Fruit fly (Drosophila melanogaster) whole organism, embryonic: ENCODE results near the gene mRpL30.

Source experiments
- ATbp ChIP-seq: fragments of 200-800 bp; sonication (Bioruptor generic); optimal IDR thresholded peaks from 2 replicates; lab custom pipeline; 2017; ENCODE audit warnings: missing biosample characterization, mild to moderate bottlenecking, missing genetic modification characterization, missing genetic modification reagents
- Bteb2 ChIP-seq: fragments of 200-800 bp; sonication (Bioruptor generic); optimal IDR thresholded peaks from 2 replicates; lab custom pipeline; 2016; ENCODE audit warnings: missing biosample characterization, missing genetic modification characterization
- CG1024 ChIP-seq: fragments of 200-800 bp; sonication (Bioruptor generic); IDR thresholded peaks from 2 replicates; pipeline ENCODE4 v1.3.6; 2022; ENCODE audit warnings: missing biosample characterization, missing genetic modification characterization
- CG11695 ChIP-seq: fragments of 200-800 bp; sonication (Bioruptor generic); IDR thresholded peaks from 3 replicates; pipeline ENCODE4 v1.3.6; 2022; ENCODE audit warnings: missing biosample characterization, missing genetic modification characterization
- CG12155 ChIP-seq: fragments of 200-800 bp; sonication (Bioruptor generic); optimal IDR thresholded peaks from 3 replicates; lab custom pipeline; 2016; ENCODE audit warnings: missing biosample characterization, missing genetic modification characterization
- CG1233 ChIP-seq: fragments of 200-800 bp; sonication (Bioruptor generic); optimal IDR thresholded peaks from 4 replicates; lab custom pipeline; 2018; ENCODE audit warnings: missing biosample characterization, mild to moderate bottlenecking, missing genetic modification characterization
- CG13287 ChIP-seq: fragments of 200-800 bp; sonication (Bioruptor generic); IDR thresholded peaks from 2 replicates; pipeline ENCODE4 v1.3.6; 2022; ENCODE audit warnings: missing biosample characterization, missing genetic modification characterization; ENCODE audit not compliant: partially characterized antibody
- CG15514 ChIP-seq: fragments of 200-800 bp; sonication (Bioruptor generic); optimal IDR thresholded peaks from 3 replicates; lab custom pipeline; 2017; ENCODE audit warnings: missing biosample characterization, missing genetic modification characterization, mild to moderate bottlenecking, moderate library complexity, missing genetic modification reagents
- CG17829 ChIP-seq: fragments of 200-800 bp; optimal IDR thresholded peaks from 2 replicates; lab custom pipeline; 2019; ENCODE audit warnings: missing biosample characterization, mild to moderate bottlenecking, missing genetic modification characterization, moderate library complexity
- CG2199 ChIP-seq: fragments of 200-800 bp; sonication (Bioruptor generic); IDR thresholded peaks from 3 replicates; pipeline ENCODE4 v1.3.6; 2022; ENCODE audit warnings: missing biosample characterization, missing genetic modification characterization
- CG2678 ChIP-seq: fragments of 200-800 bp; sonication (Bioruptor generic); optimal IDR thresholded peaks from 3 replicates; lab custom pipeline; 2019; ENCODE audit warnings: missing biosample characterization, mild to moderate bottlenecking, missing genetic modification characterization, moderate library complexity
- CG31441 ChIP-seq: fragments of 200-800 bp; sonication (Bioruptor generic); IDR thresholded peaks from 2 replicates; pipeline ENCODE4 v1.3.6; 2022; ENCODE audit warnings: missing biosample characterization, missing genetic modification characterization
- CG33213 ChIP-seq: fragments of 200-800 bp; sonication (Bioruptor generic); optimal IDR thresholded peaks from 3 replicates; lab custom pipeline; 2016; ENCODE audit warnings: missing biosample characterization, missing genetic modification characterization
- CG43689 ChIP-seq: fragments of 200-800 bp; sonication (Bioruptor generic); IDR thresholded peaks from 2 replicates; pipeline ENCODE4 v1.3.6; 2022; ENCODE audit warnings: missing biosample characterization, missing genetic modification characterization
- CG7271 ChIP-seq: fragments of 200-800 bp; sonication (Bioruptor generic); optimal IDR thresholded peaks from 2 replicates; lab custom pipeline; 2018; ENCODE audit warnings: missing biosample characterization, mild to moderate bottlenecking, missing genetic modification characterization, moderate library complexity
- CG7372 ChIP-seq: fragments of 200-800 bp; sonication (Bioruptor generic); IDR thresholded peaks from 2 replicates; pipeline ENCODE4 v1.3.6; 2022; ENCODE audit warnings: missing biosample characterization, missing genetic modification characterization
- CG7963 ChIP-seq: fragments of 200-800 bp; sonication (Bioruptor generic); IDR thresholded peaks from 3 replicates; pipeline ENCODE4 v1.3.6; 2022; ENCODE audit warnings: missing biosample characterization, missing genetic modification characterization; ENCODE audit not compliant: partially characterized antibody
- CG8478 ChIP-seq: fragments of >200 bp; optimal IDR thresholded peaks from 2 replicates; lab custom pipeline; 2018
- CG9797 ChIP-seq: fragments of 200-800 bp; sonication (Bioruptor generic); optimal IDR thresholded peaks from 3 replicates; lab custom pipeline; 2018; ENCODE audit warnings: missing biosample characterization, mild to moderate bottlenecking, missing genetic modification characterization
- CrebB ChIP-seq: fragments of 200-800 bp; sonication (Bioruptor generic); optimal IDR thresholded peaks from 3 replicates; lab custom pipeline; 2018; ENCODE audit warnings: missing biosample characterization, mild to moderate bottlenecking, missing genetic modification characterization
- D ChIP-seq, 2 experiments: fragments of 200-800 bp in 1 of 2; fragments of >200 bp in 1 of 2; sonication (Bioruptor generic) in 1 of 2; optimal IDR thresholded peaks; 2 replicates in 1 of 2; 3 replicates in 1 of 2; lab custom pipeline; 2017; ENCODE audit warnings: mild to moderate bottlenecking in 1 of 2, missing biosample characterization in 1 of 2, missing genetic modification characterization in 1 of 2, missing genetic modification reagents in 1 of 2
- HHEX ChIP-seq: fragments of 200-800 bp; sonication (Bioruptor generic); optimal IDR thresholded peaks from 3 replicates; lab custom pipeline; 2017; ENCODE audit warnings: missing biosample characterization, mild to moderate bottlenecking, missing genetic modification characterization, missing genetic modification reagents
- Hey ChIP-seq: fragments of 200-800 bp; sonication (Bioruptor generic); optimal IDR thresholded peaks from 3 replicates; lab custom pipeline; 2018; ENCODE audit warnings: missing biosample characterization, mild to moderate bottlenecking, missing genetic modification characterization
- HmgZ ChIP-seq: fragments of 200-800 bp; sonication (Bioruptor generic); optimal IDR thresholded peaks from 2 replicates; lab custom pipeline; 2018; ENCODE audit warnings: missing biosample characterization, mild to moderate bottlenecking, missing genetic modification characterization
- Hr51 ChIP-seq, 2 experiments: fragments of 200-800 bp; sonication (Bioruptor generic); optimal IDR thresholded peaks; 2 replicates in 1 of 2; 3 replicates in 1 of 2; lab custom pipeline; 2016 to 2018; ENCODE audit warnings: missing biosample characterization in 2 of 2, missing genetic modification characterization in 2 of 2, mild to moderate bottlenecking in 1 of 2, moderate library complexity in 1 of 2
- MBD-R2 ChIP-seq: fragments of 200-800 bp; sonication (Bioruptor generic); IDR thresholded peaks from 2 replicates; pipeline ENCODE4 v1.3.6; 2022; ENCODE audit warnings: missing biosample characterization, missing genetic modification characterization
- MESR4 ChIP-seq: fragments of 200-800 bp; sonication (Bioruptor generic); optimal IDR thresholded peaks from 2 replicates; lab custom pipeline; 2018; ENCODE audit warnings: missing biosample characterization, mild to moderate bottlenecking, missing genetic modification characterization, moderate library complexity
- MTF-1 ChIP-seq: fragments of 200-800 bp; sonication (Bioruptor generic); optimal IDR thresholded peaks from 2 replicates; lab custom pipeline; 2018; ENCODE audit warnings: missing biosample characterization, mild to moderate bottlenecking, missing genetic modification characterization, borderline replicate concordance
- Rfx ChIP-seq: fragments of 200-800 bp; sonication (Bioruptor generic); IDR thresholded peaks from 2 replicates; pipeline ENCODE4 v1.3.6; 2022; ENCODE audit warnings: missing biosample characterization, missing genetic modification characterization
- Usf ChIP-seq: fragments of 200-800 bp; sonication (Bioruptor generic); optimal IDR thresholded peaks from 2 replicates; lab custom pipeline; 2017; ENCODE audit warnings: missing genotype, missing biosample characterization, missing genetic modification characterization
- Xrp1 ChIP-seq: fragments of 200-800 bp; sonication (Bioruptor generic); IDR thresholded peaks from 2 replicates; pipeline ENCODE4 v1.3.6; 2022; ENCODE audit warnings: missing biosample characterization, missing genetic modification characterization
- ac ChIP-seq: fragments of 200-800 bp; sonication (Bioruptor generic); optimal IDR thresholded peaks from 3 replicates; lab custom pipeline; 2017; ENCODE audit warnings: missing biosample characterization, mild to moderate bottlenecking, missing genetic modification characterization
- al ChIP-seq: fragments of 200-800 bp; sonication (Bioruptor generic); IDR thresholded peaks from 2 replicates; pipeline ENCODE4 v1.3.6; 2022; ENCODE audit warnings: missing biosample characterization, missing genetic modification characterization
- bigmax ChIP-seq: fragments of 200-800 bp; sonication (Bioruptor generic); optimal IDR thresholded peaks from 2 replicates; lab custom pipeline; 2018; ENCODE audit warnings: missing biosample characterization, mild to moderate bottlenecking, missing genetic modification characterization
- chm ChIP-seq: fragments of 200-800 bp; sonication (Bioruptor generic); IDR thresholded peaks from 2 replicates; pipeline ENCODE4 v1.3.6; 2022; ENCODE audit warnings: missing biosample characterization, missing genetic modification characterization
- fd102C ChIP-seq: fragments of 200-800 bp; sonication (Bioruptor generic); optimal IDR thresholded peaks from 2 replicates; lab custom pipeline; 2018; ENCODE audit warnings: missing biosample characterization, mild to moderate bottlenecking, missing genetic modification characterization, moderate library complexity
- h ChIP-seq: fragments of >200 bp; optimal IDR thresholded peaks from 2 replicates; lab custom pipeline; 2017
- insv ChIP-seq, 2 experiments: fragments of 200-800 bp; sonication (Bioruptor generic); optimal IDR thresholded peaks; 3 replicates each; lab custom pipeline; 2016 to 2018; ENCODE audit warnings: missing biosample characterization in 2 of 2, missing genetic modification characterization in 2 of 2
- kah ChIP-seq: fragments of 200-800 bp; sonication (Bioruptor generic); optimal IDR thresholded peaks from 2 replicates; lab custom pipeline; 2018; ENCODE audit warnings: missing biosample characterization, mild to moderate bottlenecking, missing genetic modification characterization
- mirr ChIP-seq: fragments of 200-800 bp; sonication (Bioruptor generic); optimal IDR thresholded peaks from 3 replicates; lab custom pipeline; 2018; ENCODE audit warnings: missing biosample characterization, mild to moderate bottlenecking, missing genetic modification characterization
- org-1 ChIP-seq: fragments of 200-800 bp; sonication (Bioruptor generic); optimal IDR thresholded peaks from 2 replicates; lab custom pipeline; 2017; ENCODE audit warnings: missing biosample characterization, missing genetic modification characterization
- pb ChIP-seq: fragments of 200-800 bp; sonication (Bioruptor generic); optimal IDR thresholded peaks from 3 replicates; lab custom pipeline; 2016; ENCODE audit warnings: missing biosample characterization, missing genetic modification characterization
- ranshi ChIP-seq: fragments of 200-800 bp; sonication (Bioruptor generic); IDR thresholded peaks from 2 replicates; pipeline ENCODE4 v1.3.6; 2022; ENCODE audit warnings: missing biosample characterization, missing genetic modification characterization
- sd ChIP-seq: fragments of 200-800 bp; sonication (Bioruptor generic); optimal IDR thresholded peaks from 3 replicates; lab custom pipeline; 2018; ENCODE audit warnings: missing biosample characterization, mild to moderate bottlenecking, missing genetic modification characterization, moderate library complexity
- seq ChIP-seq: fragments of 200-800 bp; sonication (Bioruptor generic); IDR thresholded peaks from 2 replicates; pipeline ENCODE4 v1.3.6; 2022; ENCODE audit warnings: missing biosample characterization, missing genetic modification characterization
- slp2 ChIP-seq: fragments of 200-800 bp; sonication (Bioruptor generic); optimal IDR thresholded peaks from 2 replicates; lab custom pipeline; 2016; ENCODE audit warnings: missing biosample characterization, missing genetic modification characterization
- sna ChIP-seq: fragments of 200-800 bp; sonication (Bioruptor generic); IDR thresholded peaks from 2 replicates; pipeline ENCODE4 v1.3.6; 2022; ENCODE audit warnings: missing biosample characterization, missing genetic modification characterization; ENCODE audit not compliant: partially characterized antibody
- sug ChIP-seq: fragments of 200-800 bp; optimal IDR thresholded peaks from 2 replicates; lab custom pipeline; 2019; ENCODE audit warnings: missing biosample characterization, mild to moderate bottlenecking, missing genetic modification characterization, moderate library complexity
- trh ChIP-seq: fragments of 200-800 bp; sonication (Bioruptor generic); optimal IDR thresholded peaks from 2 replicates; lab custom pipeline; 2016; ENCODE audit warnings: missing biosample characterization, missing genetic modification characterization
- twi ChIP-seq: fragments of 200-800 bp; optimal IDR thresholded peaks from 2 replicates; lab custom pipeline; 2019; ENCODE audit warnings: missing biosample characterization, mild to moderate bottlenecking, missing genetic modification characterization, moderate library complexity
- vvl ChIP-seq: fragments of 200-800 bp; sonication (Bioruptor generic); IDR thresholded peaks from 2 replicates; pipeline ENCODE4 v1.3.6; 2022; ENCODE audit warnings: missing biosample characterization, missing genetic modification characterization
- zf30C ChIP-seq: fragments of 200-800 bp; sonication (Bioruptor generic); optimal IDR thresholded peaks from 3 replicates; lab custom pipeline; 2018; ENCODE audit warnings: missing biosample characterization, mild to moderate bottlenecking, missing genetic modification characterization

Gene mRpL30

dm6 chrX:4609737-4610136, 37.9 kb upstream of the mRpL30 start (continued):
- TF ChIP-seq chm (GFP tag; lab: Robert Waterston, UW): no peak
- no peak for TF ChIP-seq Bteb2
- no peak for TF ChIP-seq CG8478
- no peak for TF ChIP-seq bigmax (GFP tag; lab: Kevin White, UChicago)
- no peak for TF ChIP-seq Rfx (GFP tag; lab: Robert Waterston, UW)
- no peak for TF ChIP-seq mirr (GFP tag; lab: Kevin White, UChicago)
- no peak for TF ChIP-seq CG11695 (GFP tag; lab: Robert Waterston, UW)
- no peak for TF ChIP-seq sd (tag; lab: Kevin White, UChicago)
- no peak for TF ChIP-seq zf30C (GFP tag; lab: Kevin White, UChicago)
- no peak for TF ChIP-seq pb (GFP tag; lab: Kevin White, UChicago)
- no peak for TF ChIP-seq h (lab: Kevin White, UChicago)
- TF ChIP-seq Hr51 (GFP tag; optimal IDR thresholded peaks at IDR 0.05; lab: Kevin White, UChicago): no peak
- no peak for TF ChIP-seq D (optimal IDR thresholded peaks at IDR 0.05; lab: Kevin White, UChicago)
- peak; percentile 39 for TF ChIP-seq D (GFP tag; optimal IDR thresholded peaks at IDR 0.05; lab: Kevin White, UChicago)
- TF ChIP-seq CG2199 (GFP tag; lab: Robert Waterston, UW): no peak
- TF ChIP-seq ranshi: no peak
- no peak for TF ChIP-seq CG1024
- TF ChIP-seq sug (tag; lab: Kevin White, UChicago): no peak
- TF ChIP-seq trh: no peak
- TF ChIP-seq CG1233 (GFP tag; lab: Kevin White, UChicago): peak; percentile 13
- no peak for TF ChIP-seq seq
- no peak for TF ChIP-seq CG7372 (GFP tag; lab: Robert Waterston, UW)
- TF ChIP-seq CG33213: no peak
- no peak for TF ChIP-seq HmgZ (tag; lab: Kevin White, UChicago)
- TF ChIP-seq Xrp1 (GFP tag; lab: Robert Waterston, UW): peak; percentile 46; the same call in 1 of the 2 replicates
- TF ChIP-seq CG9797 (GFP tag; lab: Kevin White, UChicago): no peak
- no peak for TF ChIP-seq CG7271
- no peak for TF ChIP-seq slp2 (GFP tag; lab: Kevin White, UChicago)
- TF ChIP-seq org-1: peak; percentile 59
- TF ChIP-seq HHEX (GFP tag; lab: Kevin White, UChicago): peak; percentile 0
- TF ChIP-seq CG13287: no peak
- no peak for TF ChIP-seq CG17829 (tag; lab: Kevin White, UChicago)
- no peak for TF ChIP-seq MBD-R2 (GFP tag; lab: Robert Waterston, UW)
- TF ChIP-seq CG7963 (GFP tag; lab: Robert Waterston, UW): no peak
- TF ChIP-seq CG43689: no peak
- TF ChIP-seq insv (GFP tag; optimal IDR thresholded peaks at IDR 0.05; lab: Kevin White, UChicago): no peak
- TF ChIP-seq ATbp (GFP tag; lab: Kevin White, UChicago): peak; percentile 63
- TF ChIP-seq fd102C (GFP tag; lab: Kevin White, UChicago): peak; percentile 42
- TF ChIP-seq vvl (GFP tag; lab: Robert Waterston, UW): 0 out of 2 replicates have a peak, but pooled peaks have one; percentile 9
- peak; percentile 54 for TF ChIP-seq twi (tag; lab: Kevin White, UChicago)
- no peak for TF ChIP-seq CG31441 (GFP tag; lab: Robert Waterston, UW)
- no peak for TF ChIP-seq CG12155 (GFP tag; lab: Kevin White, UChicago)
- no peak for TF ChIP-seq sna (GFP tag; lab: Robert Waterston, UW)
- peak; percentile 30 for TF ChIP-seq CG2678 (tag; lab: Kevin White, UChicago)
- no peak for TF ChIP-seq kah (GFP tag; lab: Kevin White, UChicago)
- TF ChIP-seq CG15514 (GFP tag; lab: Kevin White, UChicago): no peak
- no peak for TF ChIP-seq al
- TF ChIP-seq ac (GFP tag; lab: Kevin White, UChicago): peak; percentile 46
- peak; percentile 37 for TF ChIP-seq MTF-1
- peak; percentile 38 for TF ChIP-seq CrebB (tag; lab: Kevin White, UChicago)
- no peak for TF ChIP-seq Usf (GFP tag; lab: Kevin White, UChicago)
- TF ChIP-seq MESR4 (GFP tag; lab: Kevin White, UChicago): no peak
- no peak for TF ChIP-seq Hey (tag; lab: Kevin White, UChicago)
